Worm (Caenorhabditis elegans): ENCODE results near the gene osm-12.

Gene osm-12

DNA sequence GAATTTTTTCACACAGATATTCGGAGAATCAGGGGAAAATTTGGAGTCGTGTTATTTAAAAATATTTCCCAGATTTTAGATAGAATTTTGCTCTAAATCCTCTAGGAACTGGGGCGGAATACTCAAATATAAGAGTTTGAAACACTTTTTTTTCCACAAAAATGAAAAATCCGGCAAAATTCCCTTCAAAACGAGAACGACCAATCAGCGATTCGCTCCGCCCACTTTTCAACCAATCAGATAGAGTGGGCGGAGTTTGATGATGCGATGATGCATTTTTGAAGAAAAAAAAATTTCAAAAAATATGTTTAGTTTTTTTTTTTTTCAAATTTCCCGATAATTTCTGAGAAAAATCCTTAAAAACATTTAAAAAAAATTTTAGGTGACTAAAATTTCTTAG is 37.9 kb downstream of the osm-12 start:
- TF ChIP-seq med-1 (GFP tag; optimal IDR thresholded peaks at IDR 0.05; ENCODE audit: insufficient read depth): no peak
- no peak for TF ChIP-seq ref-1 (GFP tag; conservative IDR thresholded peaks at IDR 0.05)
- TF ChIP-seq ztf-23 (GFP tag; IDR thresholded peaks at IDR 0.05): no peak
- no peak for TF ChIP-seq tab-1 (GFP tag; IDR thresholded peaks at IDR 0.05)
- no peak for TF ChIP-seq cog-1 (tag; optimal IDR thresholded peaks at IDR 0.05)
- no peak for TF ChIP-seq klf-2 (GFP tag; conservative IDR thresholded peaks at IDR 0.05)

DNA sequence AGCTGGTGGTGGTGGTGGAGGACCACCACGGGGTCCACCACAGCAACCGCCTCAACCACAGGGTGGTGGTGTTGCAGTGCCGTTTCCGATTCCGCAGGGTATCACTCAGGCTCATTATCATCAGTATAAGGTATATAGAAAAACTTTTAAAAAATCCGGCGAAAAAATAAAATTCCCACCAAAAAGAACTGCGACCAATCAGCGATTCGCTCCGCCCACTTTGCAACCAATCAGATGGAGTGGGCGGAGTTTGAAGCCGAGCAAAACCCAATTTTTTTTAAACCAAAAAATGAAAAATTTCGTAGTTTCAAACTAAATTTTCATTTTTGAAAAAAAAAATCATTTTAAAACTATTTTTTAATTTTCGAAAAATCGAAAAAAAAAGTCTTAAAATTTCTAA is 41.4 kb downstream of the osm-12 start:
- no peak for TF ChIP-seq med-1 (GFP tag; optimal IDR thresholded peaks at IDR 0.05; ENCODE audit: insufficient read depth)
- no peak for TF ChIP-seq T22C8.4 (GFP tag; IDR thresholded peaks at IDR 0.05)
- TF ChIP-seq flt-1 (GFP tag; IDR thresholded peaks at IDR 0.05): no peak
- TF ChIP-seq klf-2 (GFP tag; conservative IDR thresholded peaks at IDR 0.05): no peak
- no peak for TF ChIP-seq tab-1 (GFP tag; IDR thresholded peaks at IDR 0.05)
- no peak for TF ChIP-seq cog-1 (tag; optimal IDR thresholded peaks at IDR 0.05)
- TF ChIP-seq ztf-29 (GFP tag; IDR thresholded peaks at IDR 0.05): no peak
- TF ChIP-seq ref-1 (GFP tag; conservative IDR thresholded peaks at IDR 0.05): no peak
- TF ChIP-seq ztf-23 (GFP tag; IDR thresholded peaks at IDR 0.05): no peak

ce11 chrIII:12160458-12160857 is 41.9 kb downstream of the osm-12 start, which contains the start of gene Y75B8A.8:
Y75B8A.8 (plus strand) TSS chrIII:12160758.
- no peak for TF ChIP-seq med-1 (GFP tag; optimal IDR thresholded peaks at IDR 0.05; ENCODE audit: insufficient read depth)
- no peak for TF ChIP-seq ref-1 (GFP tag; conservative IDR thresholded peaks at IDR 0.05)
- TF ChIP-seq ztf-29 (GFP tag; IDR thresholded peaks at IDR 0.05): no peak
- no peak for TF ChIP-seq klf-2 (GFP tag; conservative IDR thresholded peaks at IDR 0.05)
- TF ChIP-seq T22C8.4 (GFP tag; IDR thresholded peaks at IDR 0.05): no peak
- no peak for TF ChIP-seq flt-1 (GFP tag; IDR thresholded peaks at IDR 0.05)
- TF ChIP-seq ztf-23 (GFP tag; IDR thresholded peaks at IDR 0.05): no peak
- no peak for TF ChIP-seq cog-1 (tag; optimal IDR thresholded peaks at IDR 0.05)
- TF ChIP-seq tab-1 (GFP tag; IDR thresholded peaks at IDR 0.05): no peak

DNA sequence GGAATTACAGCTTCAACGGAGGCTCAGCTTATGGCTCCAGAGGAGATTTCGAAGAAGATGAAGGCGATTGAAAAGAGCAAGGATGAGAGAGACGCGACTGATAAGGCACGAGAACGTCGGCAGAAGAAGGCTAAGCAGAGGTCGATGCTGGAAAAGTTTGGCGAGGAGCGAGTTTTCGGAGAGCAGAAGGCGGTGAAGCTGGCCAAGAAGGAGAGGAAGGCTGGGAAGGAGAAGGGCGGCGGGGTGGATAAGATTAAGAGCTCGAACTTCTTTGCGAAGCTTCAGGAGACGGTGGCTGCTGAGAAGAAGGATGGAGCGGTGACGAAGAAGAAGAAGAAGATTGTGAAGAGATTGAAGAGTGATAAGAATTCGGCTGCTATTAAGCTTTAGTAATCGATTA is 43.1 kb downstream of the osm-12 start:
- TF ChIP-seq ztf-29 (GFP tag; IDR thresholded peaks at IDR 0.05) (no peak), klf-2 (GFP tag; conservative IDR thresholded peaks at IDR 0.05) (no peak), tab-1 (GFP tag; IDR thresholded peaks at IDR 0.05) (no peak), ztf-23 (GFP tag; IDR thresholded peaks at IDR 0.05) (no peak), T22C8.4 (GFP tag; IDR thresholded peaks at IDR 0.05) (no peak), cog-1 (tag; optimal IDR thresholded peaks at IDR 0.05) (no peak), flt-1 (GFP tag; IDR thresholded peaks at IDR 0.05) (0 out of 2 replicates have a peak, but pooled peaks have one; percentile 31)

- TF ChIP-seq ref-1 (GFP tag; conservative IDR thresholded peaks at IDR 0.05) (no peak), med-1 (GFP tag; optimal IDR thresholded peaks at IDR 0.05; ENCODE audit: insufficient read depth) (no peak), ztf-23 (GFP tag; IDR thresholded peaks at IDR 0.05) (no peak), ztf-29 (GFP tag; IDR thresholded peaks at IDR 0.05) (no peak), T22C8.4 (GFP tag; IDR thresholded peaks at IDR 0.05) (no peak), tab-1 (GFP tag; IDR thresholded peaks at IDR 0.05) (no peak), klf-2 (GFP tag; conservative IDR thresholded peaks at IDR 0.05) (no peak), cog-1 (tag; optimal IDR thresholded peaks at IDR 0.05) (no peak), flt-1 (GFP tag; IDR thresholded peaks at IDR 0.05) (no peak)
These were observed 44.8 kb downstream of the osm-12 start for ce11 chrIII:12157576-12157975.

DNA sequence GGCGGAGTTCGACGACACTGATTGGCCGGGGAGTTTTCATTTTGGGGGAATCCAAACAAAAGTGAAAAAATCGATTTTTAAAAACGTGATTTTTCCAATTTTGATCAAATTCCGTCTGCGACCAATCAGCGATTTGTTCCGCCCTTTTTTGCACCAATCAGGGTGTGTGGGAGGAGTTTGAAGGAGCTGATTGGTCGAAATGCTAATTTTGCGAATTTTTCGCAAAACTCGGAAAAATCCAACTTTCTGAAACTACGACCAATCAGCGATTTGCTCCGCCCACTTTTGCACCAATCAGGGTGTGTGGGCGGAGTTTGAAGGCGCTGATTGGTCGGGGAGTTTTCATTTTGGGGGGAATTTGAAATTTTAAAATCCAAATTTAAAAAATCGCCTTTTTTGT is 45.8 kb downstream of the osm-12 start:
- no peak for TF ChIP-seq ztf-29 (GFP tag; IDR thresholded peaks at IDR 0.05)
- 0 out of 2 replicates have a peak, but pooled peaks have one; percentile 9 for TF ChIP-seq flt-1 (GFP tag; IDR thresholded peaks at IDR 0.05)

ce11 chrIII:12155759-12156158 is 46.6 kb downstream of the osm-12 start:
- TF ChIP-seq tab-1 (GFP tag; IDR thresholded peaks at IDR 0.05) (no peak), med-1 (GFP tag; optimal IDR thresholded peaks at IDR 0.05; ENCODE audit: insufficient read depth) (no peak), ztf-23 (GFP tag; IDR thresholded peaks at IDR 0.05) (no peak), flt-1 (GFP tag; IDR thresholded peaks at IDR 0.05) (no peak), ztf-29 (GFP tag; IDR thresholded peaks at IDR 0.05) (no peak), cog-1 (tag; optimal IDR thresholded peaks at IDR 0.05) (no peak), T22C8.4 (GFP tag; IDR thresholded peaks at IDR 0.05) (no peak), ref-1 (GFP tag; conservative IDR thresholded peaks at IDR 0.05) (no peak), klf-2 (GFP tag; conservative IDR thresholded peaks at IDR 0.05) (no peak)

DNA sequence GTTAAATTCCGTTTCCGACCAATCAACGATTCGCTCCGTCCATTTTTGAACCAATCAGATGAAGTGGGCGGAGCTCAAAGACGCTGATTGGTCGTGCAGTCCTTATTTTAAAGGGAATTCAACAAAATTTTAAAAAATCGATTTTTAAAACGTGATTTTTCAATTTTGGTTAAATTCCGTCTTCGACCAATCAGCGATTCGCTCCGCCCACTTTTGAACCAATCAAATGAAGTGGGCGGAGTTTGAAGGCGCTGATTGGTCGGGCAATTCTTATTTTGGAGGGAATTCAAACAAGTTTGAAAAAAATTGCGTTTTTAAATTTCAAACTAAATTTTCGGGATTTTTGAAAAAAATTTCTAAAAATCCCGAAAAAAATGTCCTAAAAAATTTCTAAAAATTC is 48.8 kb downstream of the osm-12 start:
- TF ChIP-seq flt-1 (GFP tag; IDR thresholded peaks at IDR 0.05) (no peak), T22C8.4 (GFP tag; IDR thresholded peaks at IDR 0.05) (no peak), ztf-23 (GFP tag; IDR thresholded peaks at IDR 0.05) (no peak), ztf-29 (GFP tag; IDR thresholded peaks at IDR 0.05) (no peak), tab-1 (GFP tag; IDR thresholded peaks at IDR 0.05) (no peak), med-1 (GFP tag; optimal IDR thresholded peaks at IDR 0.05; ENCODE audit: insufficient read depth) (no peak), ref-1 (GFP tag; conservative IDR thresholded peaks at IDR 0.05) (no peak), klf-2 (GFP tag; conservative IDR thresholded peaks at IDR 0.05) (no peak), cog-1 (tag; optimal IDR thresholded peaks at IDR 0.05) (no peak)

DNA sequence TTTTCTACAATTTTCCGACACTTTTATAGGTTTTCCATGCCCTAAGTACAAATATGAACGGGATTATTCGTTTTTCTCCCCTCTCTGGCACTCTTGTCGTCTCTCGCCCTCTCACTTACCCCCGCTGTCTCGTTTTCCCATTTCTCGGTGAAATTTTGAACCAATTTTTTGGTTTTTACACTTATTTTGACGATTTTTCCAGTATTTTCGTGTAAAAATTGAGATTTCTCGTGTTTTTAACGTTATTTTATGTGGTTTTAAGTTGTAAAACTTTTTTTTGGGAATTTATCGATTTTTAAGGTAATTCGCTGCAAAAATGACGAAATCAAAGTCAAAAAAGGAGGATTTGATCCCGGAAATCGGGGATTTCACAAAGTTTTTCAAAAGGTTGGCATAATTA is 49.7 kb downstream of the osm-12 start, which contains the start of gene Y75B8A.7:
TSS of gene Y75B8A.7 (plus strand) at position 301 of the 400 bp plus-strand sequence.
- 0 out of 2 replicates have a peak, but pooled peaks have one; percentile 29 for TF ChIP-seq T22C8.4 (GFP tag; IDR thresholded peaks at IDR 0.05)
- TF ChIP-seq klf-2 (GFP tag; conservative IDR thresholded peaks at IDR 0.05): no peak

ce11 chrIII:12152157-12152556 is 50.2 kb downstream of the osm-12 start:
- TF ChIP-seq ztf-29 (GFP tag; IDR thresholded peaks at IDR 0.05): no peak
- TF ChIP-seq klf-2 (GFP tag; conservative IDR thresholded peaks at IDR 0.05): no peak
- no peak for TF ChIP-seq tab-1 (GFP tag; IDR thresholded peaks at IDR 0.05)
- TF ChIP-seq ztf-23 (GFP tag; IDR thresholded peaks at IDR 0.05): no peak
- TF ChIP-seq cog-1 (tag; optimal IDR thresholded peaks at IDR 0.05): no peak
- TF ChIP-seq flt-1 (GFP tag; IDR thresholded peaks at IDR 0.05): no peak
- TF ChIP-seq T22C8.4 (GFP tag; IDR thresholded peaks at IDR 0.05): no peak
- no peak for TF ChIP-seq med-1 (GFP tag; optimal IDR thresholded peaks at IDR 0.05; ENCODE audit: insufficient read depth)
- no peak for TF ChIP-seq ref-1 (GFP tag; conservative IDR thresholded peaks at IDR 0.05)

All from whole organism, midembryonic.